Worm (Caenorhabditis elegans): Measurements from ENCODE around the gene Y54G11A.19.
"Not testable (repeated sequence)": the region's sequence is repeated elsewhere in the genome, so short reads cannot be mapped to it uniquely, and the experiment has no call there.

- not testable (repeated sequence) for TF ChIP-seq klf-2 (GFP tag; conservative IDR thresholded peaks at IDR 0.05); flt-1 (GFP tag; IDR thresholded peaks at IDR 0.05); ztf-29 (GFP tag; IDR thresholded peaks at IDR 0.05); med-1 (GFP tag; optimal IDR thresholded peaks at IDR 0.05; ENCODE audit: insufficient read depth); ztf-23 (GFP tag; IDR thresholded peaks at IDR 0.05); tab-1 (GFP tag; IDR thresholded peaks at IDR 0.05)
Observed at ce11 chrII:14306160-14306559, 49.5 kb upstream of the Y54G11A.19 start, which contains the start of gene ctl-1.
